Worm (Caenorhabditis elegans): Measurements from ENCODE around the gene F53B1.3.

DNA sequence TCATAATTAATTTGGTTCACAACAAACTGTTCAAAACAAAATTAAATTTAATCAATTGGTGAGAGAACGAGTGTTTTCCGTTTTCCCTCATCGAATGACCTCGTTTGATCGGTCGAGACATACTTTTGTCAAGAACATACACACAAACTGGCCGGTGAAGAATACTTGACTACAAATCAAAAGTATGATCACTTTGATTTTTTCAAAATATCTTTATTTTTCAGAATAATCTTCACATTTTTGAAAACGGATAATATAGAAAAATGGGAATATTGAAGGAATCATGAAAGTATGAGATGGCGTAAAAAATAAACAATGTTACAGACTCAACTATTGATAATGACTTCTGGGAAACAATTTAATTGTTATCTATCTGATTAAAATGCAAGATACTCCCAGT is 12.8 kb downstream of the F53B1.3 start, which contains the start of gene swip-10:
- no peak for TF ChIP-seq T22C8.4 (GFP tag; IDR thresholded peaks at IDR 0.05)
- no peak for TF ChIP-seq ztf-23 (GFP tag; IDR thresholded peaks at IDR 0.05)
- no peak for TF ChIP-seq klf-2 (GFP tag; conservative IDR thresholded peaks at IDR 0.05)
- no peak for TF ChIP-seq tab-1 (GFP tag; IDR thresholded peaks at IDR 0.05)
- TF ChIP-seq flt-1 (GFP tag; IDR thresholded peaks at IDR 0.05) = no peak
- TF ChIP-seq cog-1 (tag; optimal IDR thresholded peaks at IDR 0.05) = no peak
- no peak for TF ChIP-seq ztf-29 (GFP tag; IDR thresholded peaks at IDR 0.05)
- no peak for TF ChIP-seq med-1 (GFP tag; optimal IDR thresholded peaks at IDR 0.05; ENCODE audit: insufficient read depth)
